Fruit fly (Drosophila melanogaster): Measurements from ENCODE around the gene CG18284.

DNA sequence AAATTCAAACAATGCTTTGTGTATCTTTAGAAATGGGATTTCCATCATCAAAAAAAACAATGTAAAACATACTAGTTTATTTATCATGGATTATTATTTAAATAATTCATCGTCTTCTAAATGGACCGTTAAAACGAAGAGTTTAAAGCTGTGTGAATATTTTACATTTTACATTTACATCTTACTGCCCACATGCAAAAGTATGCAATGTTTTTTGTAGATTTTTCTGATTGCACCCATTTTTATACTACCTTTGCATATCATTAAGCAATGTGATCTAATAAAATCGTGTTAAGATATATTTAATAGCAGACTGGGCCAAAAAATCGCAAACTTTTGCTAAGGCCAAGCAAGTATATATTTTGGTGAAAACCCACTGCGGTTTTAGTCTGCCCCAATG, 27.8 kb downstream of the CG18284 start:
- TF ChIP-seq gl (tag; optimal IDR thresholded peaks at IDR 0.05) (no peak), EcR (GFP tag; optimal IDR thresholded peaks at IDR 0.05) (no peak), CG8301 (tag; optimal IDR thresholded peaks at IDR 0.05) (no peak), fd96Ca (GFP tag; IDR thresholded peaks at IDR 0.05) (no peak), CG9948 (tag; optimal IDR thresholded peaks at IDR 0.05) (no peak), rn (GFP tag; IDR thresholded peaks at IDR 0.05) (no peak)
